Worm (Caenorhabditis elegans) whole organism, late embryonic: ENCODE results near the gene C05D12.3.

Experiments
- ceh-19 ChIP-seq: fragments of 200-800 bp; sonication (Bioruptor generic); optimal IDR thresholded peaks from 2 replicates; lab custom pipeline; 2018; ENCODE audit warnings: mild to moderate bottlenecking, missing genetic modification characterization, missing compliant biosample characterization
- elt-4 ChIP-seq: sonication (generic microtip); optimal IDR thresholded peaks from 2 replicates; lab custom pipeline; 2016; ENCODE audit warnings: missing genetic modification characterization, missing compliant biosample characterization

DNA sequence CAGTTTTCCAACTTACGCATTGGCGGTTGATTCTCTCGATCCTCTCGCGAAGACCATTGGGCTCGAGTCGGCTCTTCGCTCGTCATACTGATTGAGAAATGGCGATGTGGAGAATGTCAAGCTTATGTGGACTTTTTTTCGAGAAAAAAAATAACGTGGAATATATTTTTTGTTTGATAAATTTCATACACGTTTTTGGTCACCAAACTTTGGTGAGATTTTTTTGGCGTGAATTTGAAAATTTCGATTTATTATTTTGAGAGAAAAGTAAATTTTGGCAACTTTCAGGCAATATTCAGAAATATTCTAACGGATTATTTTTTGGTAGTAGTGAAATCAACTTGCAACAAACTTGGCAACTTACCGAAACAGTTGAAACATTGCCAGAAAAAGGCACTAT is 54.0 kb downstream of the C05D12.3 start, which contains the start of gene W02B12.12:
- no peak for TF ChIP-seq elt-4 (tag; lab: Kevin White, UChicago)
- no peak for TF ChIP-seq ceh-19 (GFP tag; lab: Kevin White, UChicago)
